Fruit fly (Drosophila melanogaster): ENCODE measurements around the gene RpL24.
A peak's percentile ranks its signal among the peaks of the same experiment; 100 is the strongest.

RpL24 gene

DNA sequence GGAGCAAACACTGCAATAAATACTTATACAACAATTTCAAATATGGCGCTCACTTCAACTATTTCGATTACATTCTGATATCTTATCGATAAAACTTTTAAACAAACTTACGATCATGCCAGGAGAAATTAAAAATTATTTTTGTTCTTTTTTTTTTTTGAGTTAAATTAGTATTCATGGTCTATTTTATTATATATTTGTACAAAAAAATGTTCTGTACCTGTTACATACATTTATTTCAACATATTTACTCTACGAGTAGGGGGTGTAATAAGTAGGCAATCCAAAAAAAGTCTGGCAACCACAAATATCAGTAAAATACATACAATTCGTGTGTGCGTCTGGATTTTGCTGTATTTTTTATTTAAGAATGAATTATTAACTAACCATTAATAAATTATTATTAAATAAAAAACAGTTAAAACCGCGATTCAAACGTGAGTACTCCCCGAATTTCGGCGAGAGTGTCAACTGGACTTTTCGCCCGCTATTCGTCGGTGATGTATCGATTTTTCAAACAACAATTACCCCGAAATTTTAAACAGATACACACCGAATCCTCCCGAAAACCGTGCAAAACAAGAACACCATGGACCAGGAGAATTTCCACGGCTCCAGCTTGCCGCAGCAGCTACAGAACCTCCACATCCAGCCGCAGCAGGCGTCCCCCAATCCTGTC lies 12.4 kb downstream of the RpL24 start, which contains the start of gene loqs:
Gene loqs, plus strand, starts transcription at position 302 of the 679 bp plus-strand sequence.
- TF ChIP-seq CG17806 (tag; optimal IDR thresholded peaks at IDR 0.05) = no peak
- no peak for TF ChIP-seq CG9948 (tag; optimal IDR thresholded peaks at IDR 0.05)
- TF ChIP-seq CG13204 (GFP tag; optimal IDR thresholded peaks at IDR 0.05) = no peak

DNA sequence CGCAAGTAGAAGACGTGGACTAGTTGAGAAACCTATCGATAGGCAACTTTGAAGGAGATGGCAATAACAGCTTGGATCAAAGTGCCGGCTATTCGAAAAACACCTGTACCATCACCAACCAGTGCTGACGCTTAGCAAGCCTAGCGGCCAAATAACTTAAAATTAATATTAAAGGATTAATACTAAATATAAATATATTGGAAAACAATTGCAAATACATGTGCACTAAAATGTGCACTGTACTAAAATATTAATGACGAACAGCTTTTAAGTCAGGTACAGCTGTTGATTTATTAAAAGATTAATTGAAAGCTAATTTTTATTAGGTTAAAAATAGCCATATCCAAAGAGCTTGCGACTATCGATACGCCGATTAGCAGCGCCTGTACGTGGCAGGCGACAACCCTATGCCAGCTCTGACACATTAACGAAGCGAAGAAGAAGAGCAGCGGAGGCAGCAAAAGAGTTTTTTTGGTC lies 16.4 kb downstream of the RpL24 start, which contains the start of the genes CG9302 and beta'COP:
Gene CG9302, minus strand, starts transcription at position 51 of the 477 bp plus-strand sequence.
Gene beta'COP, plus strand, starts transcription at position 415 of the 477 bp plus-strand sequence.
- TF ChIP-seq Snoo (tag; optimal IDR thresholded peaks at IDR 0.05) = peak; percentile 57
- TF ChIP-seq CG10348 (GFP tag; IDR thresholded peaks at IDR 0.05) = 0 out of 2 replicates have a peak, but pooled peaks have one; percentile 22
- no peak for TF ChIP-seq Pif1B (GFP tag; optimal IDR thresholded peaks at IDR 0.05)
- peak; percentile 86 for TF ChIP-seq CG15710 (tag; optimal IDR thresholded peaks at IDR 0.05)
- TF ChIP-seq CG9948 (tag; optimal IDR thresholded peaks at IDR 0.05) = peak; percentile 58
- no peak for TF ChIP-seq Pif1A (GFP tag; optimal IDR thresholded peaks at IDR 0.05)
- 0 out of 3 replicates have a peak, but pooled peaks have one; percentile 43 for TF ChIP-seq fd96Ca (GFP tag; IDR thresholded peaks at IDR 0.05)
- TF ChIP-seq CG8301 (tag; optimal IDR thresholded peaks at IDR 0.05) = no peak
- peak; percentile 38 for TF ChIP-seq CG17806 (tag; optimal IDR thresholded peaks at IDR 0.05)
- TF ChIP-seq Ets98B (GFP tag; IDR thresholded peaks at IDR 0.05) = peak; percentile 34; the same call in 1 of the 2 replicates
- no peak for TF ChIP-seq CG12605 (GFP tag; IDR thresholded peaks at IDR 0.05)
- peak; percentile 36; the same call in 1 of the 2 replicates for TF ChIP-seq CG32121 (GFP tag; IDR thresholded peaks at IDR 0.05)

DNA sequence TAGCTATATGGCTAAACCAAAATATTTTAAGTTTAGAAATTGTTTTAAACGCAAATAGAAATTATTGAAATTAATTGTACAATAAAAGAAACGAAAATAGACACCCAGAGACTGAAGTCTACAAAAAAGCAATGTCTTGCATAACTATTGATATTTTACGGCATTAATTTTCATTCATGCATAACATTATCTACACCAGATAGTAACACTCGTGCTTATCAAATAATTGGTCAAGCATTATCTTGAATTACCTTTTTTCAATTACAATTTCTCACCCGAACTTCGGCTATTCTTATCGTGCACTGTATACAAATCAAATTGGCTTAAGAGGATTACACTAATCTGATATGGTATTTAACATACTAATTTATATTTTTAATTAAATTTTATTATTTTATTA lies 18.8 kb downstream of the RpL24 start:
- TF ChIP-seq gl (tag; optimal IDR thresholded peaks at IDR 0.05) (no peak), CG14655 (GFP tag; optimal IDR thresholded peaks at IDR 0.05) (no peak), CG8301 (tag; optimal IDR thresholded peaks at IDR 0.05) (no peak), CG17806 (tag; optimal IDR thresholded peaks at IDR 0.05) (no peak), CG4496 (GFP tag; IDR thresholded peaks at IDR 0.05) (no peak), CG9948 (tag; optimal IDR thresholded peaks at IDR 0.05) (no peak), D1 (tag; optimal IDR thresholded peaks at IDR 0.05) (no peak), CG32121 (GFP tag; IDR thresholded peaks at IDR 0.05) (no peak)

DNA sequence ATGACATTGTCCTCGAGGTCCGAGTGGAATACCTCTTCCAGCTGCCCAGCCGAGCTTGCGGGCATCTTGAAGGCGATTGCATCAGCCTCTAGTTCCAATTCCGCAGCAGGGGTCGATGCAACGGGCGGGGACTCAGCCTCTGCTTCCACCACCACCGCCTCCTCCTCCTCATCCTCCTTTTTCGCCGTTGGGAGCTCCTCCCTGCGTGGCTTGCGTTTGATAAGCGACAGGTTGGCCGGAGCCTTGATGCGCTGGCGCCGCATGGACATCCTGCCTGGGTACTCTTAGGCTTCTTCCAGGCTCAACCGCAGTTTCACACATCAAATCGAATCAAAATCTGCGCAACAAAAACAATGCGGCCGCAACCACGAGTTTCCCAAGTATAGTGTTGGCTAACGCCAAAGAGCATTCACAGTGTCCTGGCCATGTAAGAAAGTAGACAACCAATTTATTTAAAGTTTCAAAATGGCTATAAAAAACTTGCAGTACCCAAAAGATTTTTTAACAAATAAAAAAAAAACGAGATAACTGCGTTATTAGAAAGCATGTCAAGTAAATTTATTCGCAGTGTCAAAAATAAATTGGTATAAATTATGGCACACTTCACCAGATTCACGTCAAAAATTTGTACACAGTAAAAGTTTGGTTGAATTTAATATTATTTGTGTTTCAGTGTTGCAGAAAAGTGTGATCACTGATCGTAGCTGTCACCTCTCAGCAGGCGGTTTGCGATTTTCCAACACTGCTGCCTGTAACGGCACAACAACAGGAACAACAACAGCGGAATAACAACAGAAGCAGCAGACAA lies 21.3 kb downstream of the RpL24 start, which contains the start of the genes Bdp1 and CG6565:
Gene Bdp1, minus strand, starts transcription at position 456 of the 808 bp plus-strand sequence.
Gene CG6565, plus strand, starts transcription at position 585 of the 808 bp plus-strand sequence.
- TF ChIP-seq gl (tag; optimal IDR thresholded peaks at IDR 0.05) (peak; percentile 80), D1 (tag; optimal IDR thresholded peaks at IDR 0.05) (no peak), CG12605 (GFP tag; IDR thresholded peaks at IDR 0.05) (peak; percentile 59), CG34367 (tag; optimal IDR thresholded peaks at IDR 0.05) (peak; percentile 92), Snoo (tag; optimal IDR thresholded peaks at IDR 0.05) (peak; percentile 96), CG17806 (tag; optimal IDR thresholded peaks at IDR 0.05) (peak; percentile 93), CG9948 (tag; optimal IDR thresholded peaks at IDR 0.05) (peak; percentile 97), CG13204 (GFP tag; optimal IDR thresholded peaks at IDR 0.05) (no peak), Ets98B (GFP tag; IDR thresholded peaks at IDR 0.05) (peak; percentile 90), Pif1A (GFP tag; optimal IDR thresholded peaks at IDR 0.05) (no peak), rn (GFP tag; IDR thresholded peaks at IDR 0.05) (peak; percentile 90), Pif1B (GFP tag; optimal IDR thresholded peaks at IDR 0.05) (peak; percentile 94), CG32121 (GFP tag; IDR thresholded peaks at IDR 0.05) (peak; percentile 94), fd96Ca (GFP tag; IDR thresholded peaks at IDR 0.05) (peak; percentile 93), CG15710 (tag; optimal IDR thresholded peaks at IDR 0.05) (peak; percentile 96), CG10348 (GFP tag; IDR thresholded peaks at IDR 0.05) (peak; percentile 90), CG14655 (GFP tag; optimal IDR thresholded peaks at IDR 0.05) (peak; percentile 97), EcR (GFP tag; optimal IDR thresholded peaks at IDR 0.05) (no peak), CG8301 (tag; optimal IDR thresholded peaks at IDR 0.05) (peak; percentile 93), CG4496 (GFP tag; IDR thresholded peaks at IDR 0.05) (peak; percentile 92), CG8159 (tag; optimal IDR thresholded peaks at IDR 0.05) (peak; percentile 96)

DNA sequence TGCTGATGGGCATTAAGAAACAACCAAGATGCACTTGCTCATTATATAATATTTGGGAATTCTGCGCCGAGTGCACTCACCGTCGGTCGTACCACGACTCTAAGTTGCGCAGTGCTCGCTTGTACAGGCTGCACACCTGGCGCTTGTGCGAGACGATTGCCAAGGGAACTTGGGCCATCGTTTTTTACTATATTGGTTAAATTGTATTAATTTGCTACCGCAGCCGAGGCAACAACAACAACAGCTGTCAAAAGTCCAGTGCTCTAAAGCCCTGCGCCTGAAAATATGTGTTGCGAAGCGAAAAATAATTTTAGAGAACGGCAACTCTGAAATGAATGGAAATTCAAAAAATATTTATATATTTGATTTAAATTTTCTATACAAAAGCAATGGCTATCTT lies 24.2 kb downstream of the RpL24 start, which contains the start of gene ND-B22:
Gene ND-B22, minus strand, starts transcription at position 349 of the 400 bp plus-strand sequence.
- TF ChIP-seq Snoo (tag; optimal IDR thresholded peaks at IDR 0.05) (peak; percentile 38), CG8301 (tag; optimal IDR thresholded peaks at IDR 0.05) (no peak), CG15710 (tag; optimal IDR thresholded peaks at IDR 0.05) (peak; percentile 17), fd96Ca (GFP tag; IDR thresholded peaks at IDR 0.05) (no peak)

DNA sequence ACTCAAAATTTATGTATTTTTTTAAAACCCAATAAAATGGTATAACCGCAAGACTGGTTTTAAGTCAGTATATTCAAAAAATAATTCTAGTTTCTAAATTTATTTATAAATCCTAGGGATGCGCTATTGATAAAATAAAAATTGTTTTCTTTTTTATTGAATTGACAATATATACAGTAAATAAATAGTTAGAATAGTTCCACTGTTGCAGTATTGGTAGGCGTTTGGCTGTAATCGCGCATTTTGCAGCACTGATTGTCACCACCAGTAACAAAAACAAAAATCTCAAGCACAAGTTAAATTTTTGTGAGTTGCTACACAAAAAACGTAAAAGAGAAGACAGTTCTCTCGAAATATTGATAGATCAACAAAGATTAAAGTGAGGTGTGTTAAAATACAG lies 26.0 kb downstream of the RpL24 start, which contains the start of gene CG31855:
Gene CG31855, plus strand, starts transcription at position 265 of the 400 bp plus-strand sequence.
- TF ChIP-seq CG34367 (tag; optimal IDR thresholded peaks at IDR 0.05) = peak; percentile 59
- no peak for TF ChIP-seq EcR (GFP tag; optimal IDR thresholded peaks at IDR 0.05)
- TF ChIP-seq CG8301 (tag; optimal IDR thresholded peaks at IDR 0.05) = peak; percentile 65
- peak; percentile 41; the same call in 1 of the 2 replicates for TF ChIP-seq rn (GFP tag; IDR thresholded peaks at IDR 0.05)
- no peak for TF ChIP-seq CG10348 (GFP tag; IDR thresholded peaks at IDR 0.05)
- peak; percentile 39 for TF ChIP-seq CG9948 (tag; optimal IDR thresholded peaks at IDR 0.05)
- peak; percentile 74 for TF ChIP-seq Snoo (tag; optimal IDR thresholded peaks at IDR 0.05)
- peak; percentile 84 for TF ChIP-seq Pif1A (GFP tag; optimal IDR thresholded peaks at IDR 0.05)
- peak; percentile 65 for TF ChIP-seq CG17806 (tag; optimal IDR thresholded peaks at IDR 0.05)
- TF ChIP-seq CG15710 (tag; optimal IDR thresholded peaks at IDR 0.05) = peak; percentile 76
- TF ChIP-seq gl (tag; optimal IDR thresholded peaks at IDR 0.05) = peak; percentile 25
- peak; percentile 59 for TF ChIP-seq CG32121 (GFP tag; IDR thresholded peaks at IDR 0.05)
- peak; percentile 58 for TF ChIP-seq D1 (tag; optimal IDR thresholded peaks at IDR 0.05)
- TF ChIP-seq CG14655 (GFP tag; optimal IDR thresholded peaks at IDR 0.05) = no peak
- peak; percentile 83 for TF ChIP-seq Ets98B (GFP tag; IDR thresholded peaks at IDR 0.05)
- TF ChIP-seq CG8159 (tag; optimal IDR thresholded peaks at IDR 0.05) = peak; percentile 66
- TF ChIP-seq Pif1B (GFP tag; optimal IDR thresholded peaks at IDR 0.05) = peak; percentile 71
- no peak for TF ChIP-seq CG13204 (GFP tag; optimal IDR thresholded peaks at IDR 0.05)
- peak; percentile 58; the same call in 2 of the 3 replicates for TF ChIP-seq CG4496 (GFP tag; IDR thresholded peaks at IDR 0.05)
- TF ChIP-seq fd96Ca (GFP tag; IDR thresholded peaks at IDR 0.05) = no peak; the same call in 2 of the 3 replicates
- peak; percentile 63 for TF ChIP-seq CG12605 (GFP tag; IDR thresholded peaks at IDR 0.05)
